Worm (Caenorhabditis elegans) whole organism, L3 larva: ENCODE results near the gene sre-19.

ENCODE experiments used
- ceh-16 ChIP-seq: sonication (generic microtip); optimal IDR thresholded peaks from 2 replicates; lab custom pipeline; 2017; ENCODE audit warnings: missing biosample characterization, missing genetic modification characterization
- egl-27 ChIP-seq: sonication (generic microtip); optimal IDR thresholded peaks from 4 replicates; lab custom pipeline; 2017; ENCODE audit warnings: missing biosample characterization, missing genetic modification reagents, missing genetic modification characterization
- fkh-10 ChIP-seq: sonication (generic microtip); optimal IDR thresholded peaks from 2 replicates; lab custom pipeline; 2017; ENCODE audit warnings: missing biosample characterization, missing genetic modification reagents, missing genetic modification characterization
- nhr-76 ChIP-seq: fragments of 150-350 bp; sonication (generic microtip); optimal IDR thresholded peaks from 5 replicates; lab custom pipeline; 2014; ENCODE audit warnings: missing biosample characterization, missing genetic modification characterization
- pha-4 ChIP-seq: fragments of 150-350 bp; optimal IDR thresholded peaks from 2 replicates; lab custom pipeline; 2014; ENCODE audit warnings: missing biosample characterization, missing genetic modification reagents, missing genetic modification characterization

- no peak for TF ChIP-seq pha-4 (tag; lab: Kevin White, UChicago)
- TF ChIP-seq ceh-16: no peak
- TF ChIP-seq fkh-10 (GFP tag; lab: Kevin White, UChicago): no peak
- no peak for TF ChIP-seq egl-27 (tag; lab: Kevin White, UChicago)
- TF ChIP-seq nhr-76 (tag; lab: Kevin White, UChicago): no peak
These were observed 9.1 kb downstream of the sre-19 start, which contains the start of gene sre-18 for ce11 chrIV:12229679-12230078.
